Worm (Caenorhabditis elegans) whole organism, midembryonic: ENCODE measurements around the gene C36C5.12.

ENCODE experiments used
- cog-1 ChIP-seq: sonication (generic microtip); optimal IDR thresholded peaks from 2 replicates; lab custom pipeline; 2016; ENCODE audit warnings: missing genetic modification characterization, missing compliant biosample characterization
- flt-1 ChIP-seq: fragments of 200-800 bp; sonication (Bioruptor generic); IDR thresholded peaks from 2 replicates; pipeline ENCODE4 v1.3.6; 2022; ENCODE audit warnings: missing genetic modification characterization, missing compliant biosample characterization
- ref-1 ChIP-seq: fragments of 200-800 bp; sonication (Bioruptor generic); conservative IDR thresholded peaks from 2 replicates; pipeline ENCODE4 v1.3.6; 2022; ENCODE audit warnings: missing genetic modification reagents, missing genetic modification characterization, missing compliant biosample characterization
- tab-1 ChIP-seq: fragments of 200-800 bp; sonication (Bioruptor generic); IDR thresholded peaks from 2 replicates; pipeline ENCODE4 v1.3.6; 2022; ENCODE audit warnings: missing genetic modification characterization, missing compliant biosample characterization

- TF ChIP-seq cog-1, result no peak
- TF ChIP-seq tab-1 (GFP tag; lab: Robert Waterston, UW), result no peak
- TF ChIP-seq ref-1 (GFP tag; lab: Robert Waterston, UW), result no peak
- no peak for TF ChIP-seq flt-1
Measured at ce11 chrV:3208940-3209339, 49.8 kb upstream of the C36C5.12 start.
